Worm (Caenorhabditis elegans): ENCODE data around the gene F35E12.10.

ce11 chrV:13768941-13769436 lies 20.4 kb upstream of the F35E12.10 start, which contains the start of gene nas-24:
- TF ChIP-seq fkh-8 (tag; optimal IDR thresholded peaks at IDR 0.05) (no peak), nhr-28 (tag; optimal IDR thresholded peaks at IDR 0.05) (no peak), Y116A8C.19 (tag; optimal IDR thresholded peaks at IDR 0.05; ENCODE audit: borderline replicate concordance) (no peak), pqm-1 (tag; optimal IDR thresholded peaks at IDR 0.05) (no peak)

Data from whole organism, L1 larva.